Fruit fly (Drosophila melanogaster): Measurements from ENCODE around the gene Spp.

The Spp gene

dm6 chr2L:540572-541210 lies 3.8 kb downstream of the Spp start (continued):
- no peak for TF ChIP-seq CG3838 (GFP tag; optimal IDR thresholded peaks at IDR 0.05)
- no peak for TF ChIP-seq z (GFP tag; IDR thresholded peaks at IDR 0.05)
- no peak for TF ChIP-seq E2f1 (GFP tag; IDR thresholded peaks at IDR 0.05)
- no peak for TF ChIP-seq Atf6 (GFP tag; IDR thresholded peaks at IDR 0.05)
- TF ChIP-seq CG11723 (GFP tag; optimal IDR thresholded peaks at IDR 0.05), result no peak
- TF ChIP-seq Dref (GFP tag; IDR thresholded peaks at IDR 0.05), result peak; percentile 38; the same call in 1 of the 2 replicates
- no peak for TF ChIP-seq CG7271 (tag; optimal IDR thresholded peaks at IDR 0.05)
- TF ChIP-seq Hr78 (GFP tag; optimal IDR thresholded peaks at IDR 0.05), result no peak
- TF ChIP-seq fd3F (GFP tag; optimal IDR thresholded peaks at IDR 0.05), result no peak
- no peak for TF ChIP-seq crol (GFP tag; IDR thresholded peaks at IDR 0.05)
- no peak for TF ChIP-seq ab (GFP tag; optimal IDR thresholded peaks at IDR 0.05)
- no peak for TF ChIP-seq jing (GFP tag; optimal IDR thresholded peaks at IDR 0.05)
- peak; percentile 36 for TF ChIP-seq oc (tag; optimal IDR thresholded peaks at IDR 0.05)
- TF ChIP-seq ac (GFP tag; optimal IDR thresholded peaks at IDR 0.05), result peak; percentile 75
- TF ChIP-seq Atf3 (GFP tag; optimal IDR thresholded peaks at IDR 0.05), result no peak
- TF ChIP-seq CG11247 (GFP tag; IDR thresholded peaks at IDR 0.05), result no peak
- TF ChIP-seq fu2 (GFP tag; optimal IDR thresholded peaks at IDR 0.05), result no peak
- TF ChIP-seq GATAe (GFP tag; conservative IDR thresholded peaks at IDR 0.05), result no peak
- TF ChIP-seq Oaz (GFP tag; IDR thresholded peaks at IDR 0.05), result no peak
- TF ChIP-seq kni (GFP tag; optimal IDR thresholded peaks at IDR 0.05), result peak; percentile 100
- TF ChIP-seq CG31388 (GFP tag; optimal IDR thresholded peaks at IDR 0.05), result no peak
- TF ChIP-seq Gug (GFP tag; IDR thresholded peaks at IDR 0.05), result 0 out of 4 replicates have a peak, but pooled peaks have one; percentile 7
- TF ChIP-seq cas (GFP tag; IDR thresholded peaks at IDR 0.05), result no peak
- peak; percentile 19 for TF ChIP-seq Dek (tag; optimal IDR thresholded peaks at IDR 0.05)
- TF ChIP-seq Elba2 (GFP tag; optimal IDR thresholded peaks at IDR 0.05), result no peak
- no peak for TF ChIP-seq Chrac-16 (GFP tag; optimal IDR thresholded peaks at IDR 0.05)
- no peak for TF ChIP-seq CG8765 (GFP tag; IDR thresholded peaks at IDR 0.05)
- no peak for TF ChIP-seq BtbVII (GFP tag; optimal IDR thresholded peaks at IDR 0.05)
- TF ChIP-seq pita (GFP tag; optimal IDR thresholded peaks at IDR 0.05), result no peak
- no peak for TF ChIP-seq fd96Cb (tag; optimal IDR thresholded peaks at IDR 0.05)
- no peak for TF ChIP-seq Hmx (GFP tag; optimal IDR thresholded peaks at IDR 0.05)
- TF ChIP-seq CG7987 (GFP tag; optimal IDR thresholded peaks at IDR 0.05), result no peak
- 0 out of 2 replicates have a peak, but pooled peaks have one; percentile 24 for TF ChIP-seq ssp (GFP tag; IDR thresholded peaks at IDR 0.05)
- peak; percentile 74 for TF ChIP-seq CG13287 (GFP tag; IDR thresholded peaks at IDR 0.05; ENCODE audit: partially characterized antibody)
- TF ChIP-seq Kr (GFP tag; optimal IDR thresholded peaks at IDR 0.05), result no peak
- TF ChIP-seq tna (GFP tag; IDR thresholded peaks at IDR 0.05; ENCODE audit: partially characterized antibody), result 0 out of 2 replicates have a peak, but pooled peaks have one; percentile 56
- TF ChIP-seq CG1792 (GFP tag; optimal IDR thresholded peaks at IDR 0.05), result no peak
- peak; percentile 55; the same call in 1 of the 3 replicates for TF ChIP-seq HLH4C (GFP tag; IDR thresholded peaks at IDR 0.05; ENCODE audit: partially characterized antibody)
- TF ChIP-seq usp (GFP tag; optimal IDR thresholded peaks at IDR 0.05), result no peak
- no peak for TF ChIP-seq Hsf (GFP tag; optimal IDR thresholded peaks at IDR 0.05)
- TF ChIP-seq Fer1 (GFP tag; optimal IDR thresholded peaks at IDR 0.05), result peak; percentile 6
- peak; percentile 54 for TF ChIP-seq HmgZ (tag; optimal IDR thresholded peaks at IDR 0.05)
- no peak for TF ChIP-seq CG7786 (GFP tag; optimal IDR thresholded peaks at IDR 0.05)
- TF ChIP-seq lilli (GFP tag; optimal IDR thresholded peaks at IDR 0.05), result peak; percentile 7
- peak; percentile 26 for TF ChIP-seq NC2β (GFP tag; optimal IDR thresholded peaks at IDR 0.05)
- peak; percentile 29 for TF ChIP-seq HLHmδ (GFP tag; optimal IDR thresholded peaks at IDR 0.05)
- TF ChIP-seq sob (GFP tag; IDR thresholded peaks at IDR 0.05), result 0 out of 2 replicates have a peak, but pooled peaks have one; percentile 21
- TF ChIP-seq CG16863 (GFP tag; optimal IDR thresholded peaks at IDR 0.05), result no peak
- peak; percentile 100 for TF ChIP-seq Lhr (GFP tag; optimal IDR thresholded peaks at IDR 0.05)
- no peak for TF ChIP-seq HLH3B (GFP tag; IDR thresholded peaks at IDR 0.05)

Measured in whole organism, embryonic.